Worm (Caenorhabditis elegans) whole organism, mixed stage, embryonic: Measurements from ENCODE around the gene mtrr-1.

ENCODE experiments used
- blmp-1 ChIP-seq: fragments of 150-350 bp; optimal IDR thresholded peaks from 2 replicates; lab custom pipeline; 2014; ENCODE audit warnings: missing biosample characterization, missing genetic modification characterization
- lin-13 ChIP-seq: fragments of 150-350 bp; optimal IDR thresholded peaks from 2 replicates; lab custom pipeline; 2014; ENCODE audit warnings: missing biosample characterization, missing genetic modification characterization
- unc-120 ChIP-seq: sonication (generic microtip); optimal IDR thresholded peaks from 2 replicates; lab custom pipeline; 2017; ENCODE audit warnings: missing genetic modification characterization, missing compliant biosample characterization; ENCODE audit not compliant: poor library complexity, severe bottlenecking
- unc-39 ChIP-seq: fragments of 150-350 bp; optimal IDR thresholded peaks from 2 replicates; lab custom pipeline; 2014; ENCODE audit warnings: missing biosample characterization, missing genetic modification characterization
- ztf-11 ChIP-seq: fragments of 150-350 bp; optimal IDR thresholded peaks from 2 replicates; lab custom pipeline; 2014; ENCODE audit warnings: missing biosample characterization, missing genetic modification characterization

DNA sequence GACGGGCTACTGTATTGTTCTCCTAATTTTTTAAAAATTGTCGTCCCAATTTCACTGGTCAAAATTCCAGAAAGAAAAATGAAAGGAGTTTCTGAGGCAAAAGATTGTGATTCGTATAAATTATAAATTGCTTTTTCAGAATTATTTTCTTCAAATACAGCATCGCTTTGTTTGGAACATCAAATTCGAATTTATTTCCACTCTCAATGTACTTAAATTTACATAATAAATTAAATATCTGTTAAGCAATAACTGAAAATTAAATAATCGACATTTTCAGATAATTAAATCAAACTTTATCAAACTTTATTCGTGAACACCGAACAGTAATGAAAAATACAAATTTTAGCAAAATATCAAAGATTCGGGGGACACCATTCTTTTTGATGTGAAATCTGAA lies 11.0 kb upstream of the mtrr-1 start:
- TF ChIP-seq unc-120 (no peak), unc-39 (tag; lab: Kevin White, UChicago) (no peak), lin-13 (tag; lab: Kevin White, UChicago) (no peak), blmp-1 (tag; lab: Kevin White, UChicago) (no peak), ztf-11 (tag; lab: Kevin White, UChicago) (no peak)
